Worm (Caenorhabditis elegans): ENCODE measurements around the gene R102.2.

Gene R102.2

ce11 chrIV:10718075-10718474, 30.7 kb downstream of the R102.2 start:
- no peak for TF ChIP-seq K02D7.2 (tag; optimal IDR thresholded peaks at IDR 0.05)
- peak; percentile 38 for TF ChIP-seq hlh-30 (tag; optimal IDR thresholded peaks at IDR 0.05; ENCODE audit: insufficient read depth)

- TF ChIP-seq ceh-45 (GFP tag; IDR thresholded peaks at IDR 0.05) = no peak
- TF ChIP-seq ceh-24 (tag; optimal IDR thresholded peaks at IDR 0.05) = no peak
- TF ChIP-seq elt-2 (tag; optimal IDR thresholded peaks at IDR 0.05) = no peak
- TF ChIP-seq pqm-1 (tag; optimal IDR thresholded peaks at IDR 0.05) = no peak
- no peak for TF ChIP-seq eyg-1 (tag; optimal IDR thresholded peaks at IDR 0.05)
- no peak for TF ChIP-seq ztf-16 (tag; optimal IDR thresholded peaks at IDR 0.05)
- no peak for TF ChIP-seq dmd-4 (tag; optimal IDR thresholded peaks at IDR 0.05; ENCODE audit: borderline replicate concordance)
These were observed 31.5 kb downstream of the R102.2 start for ce11 chrIV:10718865-10719264.

DNA sequence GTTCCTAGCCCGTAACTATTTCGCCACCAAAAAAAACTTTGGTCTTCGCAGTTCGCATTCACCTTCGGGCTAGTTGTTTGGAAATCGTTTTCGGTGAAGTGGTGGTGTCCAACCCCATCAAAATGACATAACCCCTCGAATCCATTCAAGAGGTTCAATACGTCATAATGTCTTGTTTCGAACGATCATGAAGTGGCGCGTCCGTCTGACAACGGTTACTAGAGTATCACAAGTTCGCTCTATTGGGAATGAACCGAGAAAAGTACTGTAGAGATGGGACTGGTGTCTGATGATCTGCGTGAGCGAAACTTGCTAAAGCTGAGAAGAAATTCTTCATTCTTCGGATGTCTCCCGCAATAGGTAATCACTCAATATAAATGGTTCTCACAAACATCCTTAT, 40.3 kb downstream of the R102.2 start, which contains the start of gene ZC168.2:
Gene ZC168.2, plus strand, starts transcription at position 301 of the 400 bp plus-strand sequence.
- no peak for TF ChIP-seq pat-9 (tag; optimal IDR thresholded peaks at IDR 0.05)
- no peak for TF ChIP-seq ttx-3 (tag; optimal IDR thresholded peaks at IDR 0.05)

ce11 chrIV:10734527-10735436, 47.4 kb downstream of the R102.2 start, which contains the start of the genes orc-5 and cyb-1:
Gene orc-5 (minus strand): TSS chrIV:10734588.
Gene cyb-1 (plus strand): TSS chrIV:10735216.
- no peak for TF ChIP-seq lim-6 (tag; optimal IDR thresholded peaks at IDR 0.05)
- TF ChIP-seq npax-4 (tag; optimal IDR thresholded peaks at IDR 0.05) = no peak
- TF ChIP-seq pha-2 (tag; optimal IDR thresholded peaks at IDR 0.05) = no peak
- peak; percentile 62 for TF ChIP-seq hlh-30 (tag; optimal IDR thresholded peaks at IDR 0.05; ENCODE audit: insufficient read depth)
- no peak for TF ChIP-seq syd-9 (tag; optimal IDR thresholded peaks at IDR 0.05)
- TF ChIP-seq hlh-13 (GFP tag; optimal IDR thresholded peaks at IDR 0.05) = no peak
- TF ChIP-seq unc-42 (tag; optimal IDR thresholded peaks at IDR 0.05) = peak; percentile 23
- TF ChIP-seq nhr-232 (tag; optimal IDR thresholded peaks at IDR 0.05) = no peak
- no peak for TF ChIP-seq ceh-18 (tag; optimal IDR thresholded peaks at IDR 0.05)
- no peak for TF ChIP-seq F13H6.1 (tag; optimal IDR thresholded peaks at IDR 0.05)
- TF ChIP-seq ceh-24 (tag; optimal IDR thresholded peaks at IDR 0.05) = no peak
- TF ChIP-seq Y22D7AL.16 (tag; optimal IDR thresholded peaks at IDR 0.05) = no peak
- TF ChIP-seq ets-4 (tag; optimal IDR thresholded peaks at IDR 0.05) = no peak
- no peak for TF ChIP-seq hlh-15 (tag; optimal IDR thresholded peaks at IDR 0.05)
- no peak for TF ChIP-seq ceh-31 (tag; optimal IDR thresholded peaks at IDR 0.05)
- no peak for TF ChIP-seq ceh-22 (tag; optimal IDR thresholded peaks at IDR 0.05)
- TF ChIP-seq fkh-10 (GFP tag; optimal IDR thresholded peaks at IDR 0.05) = no peak
- no peak for TF ChIP-seq ceh-34 (tag; optimal IDR thresholded peaks at IDR 0.05)
- TF ChIP-seq dve-1 (tag; optimal IDR thresholded peaks at IDR 0.05) = peak; percentile 3
- no peak for TF ChIP-seq fkh-6 (tag; optimal IDR thresholded peaks at IDR 0.05)
- peak; percentile 44 for TF ChIP-seq nfya-1 (tag; optimal IDR thresholded peaks at IDR 0.05)
- no peak for TF ChIP-seq tbx-2 (tag; optimal IDR thresholded peaks at IDR 0.05)
- TF ChIP-seq ama-1 (optimal IDR thresholded peaks at IDR 0.05) = no peak
- TF ChIP-seq ceh-14 (tag; optimal IDR thresholded peaks at IDR 0.05) = no peak
- peak; percentile 58 for TF ChIP-seq pax-1 (tag; optimal IDR thresholded peaks at IDR 0.05)
- no peak for TF ChIP-seq unc-55 (GFP tag; optimal IDR thresholded peaks at IDR 0.05)
- TF ChIP-seq rnt-1 (tag; optimal IDR thresholded peaks at IDR 0.05) = no peak
- peak; percentile 66 for TF ChIP-seq ceh-48 (tag; optimal IDR thresholded peaks at IDR 0.05)
- TF ChIP-seq unc-3 (GFP tag; conservative IDR thresholded peaks at IDR 0.05) = no peak
- no peak for TF ChIP-seq unc-3 (tag; optimal IDR thresholded peaks at IDR 0.05)
- no peak for TF ChIP-seq K02D7.2 (tag; optimal IDR thresholded peaks at IDR 0.05)
- TF ChIP-seq C38D4.7 (GFP tag; optimal IDR thresholded peaks at IDR 0.05) = no peak
- TF ChIP-seq gmeb-2 (tag; optimal IDR thresholded peaks at IDR 0.05) = no peak
- no peak for TF ChIP-seq hlh-6 (tag; optimal IDR thresholded peaks at IDR 0.05)
- TF ChIP-seq ceh-2 (tag; optimal IDR thresholded peaks at IDR 0.05) = no peak
- TF ChIP-seq mec-3 (tag; optimal IDR thresholded peaks at IDR 0.05; ENCODE audit: borderline replicate concordance) = no peak
- TF ChIP-seq pqm-1 (tag; optimal IDR thresholded peaks at IDR 0.05) = no peak
- TF ChIP-seq sox-4 (tag; optimal IDR thresholded peaks at IDR 0.05) = no peak
- no peak for TF ChIP-seq ceh-45 (GFP tag; IDR thresholded peaks at IDR 0.05)
